Fruit fly (Drosophila melanogaster): ENCODE results near the gene CG42590.

Gene CG42590

DNA sequence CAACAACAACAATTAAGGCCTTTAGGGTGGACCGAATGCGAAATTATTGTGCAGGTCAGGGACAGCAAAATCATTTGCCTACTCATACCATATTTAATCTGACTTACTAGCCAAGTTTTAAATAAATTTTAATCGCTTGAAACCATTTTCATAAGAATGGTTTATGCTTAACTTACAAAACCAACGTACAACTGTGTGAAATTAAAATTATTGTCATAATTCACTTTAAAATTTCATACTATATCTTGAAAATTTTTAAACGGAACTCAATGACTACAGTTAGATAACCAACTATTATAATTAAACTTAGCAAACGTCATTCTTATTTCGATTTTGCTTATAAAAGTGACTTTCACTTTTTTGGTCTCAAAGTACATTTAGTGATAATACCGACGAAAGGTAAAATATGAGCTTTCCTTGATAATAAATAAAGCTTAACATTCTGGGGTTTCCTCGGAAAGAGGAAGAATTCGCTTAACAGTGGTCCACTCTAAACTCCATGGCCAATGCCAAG, 12.3 kb downstream of the CG42590 start (continued):
- TF ChIP-seq CG2875 (GFP tag; optimal IDR thresholded peaks at IDR 0.05) (peak; percentile 41), CG5953 (GFP tag; IDR thresholded peaks at IDR 0.05) (no peak), CG7786 (GFP tag; optimal IDR thresholded peaks at IDR 0.05) (no peak), nmo (GFP tag; optimal IDR thresholded peaks at IDR 0.05) (no peak), CG32532 (GFP tag; IDR thresholded peaks at IDR 0.05) (no peak; the same call in 1 of the 2 replicates), CG9876 (GFP tag; optimal IDR thresholded peaks at IDR 0.05) (no peak), CG9609 (GFP tag; optimal IDR thresholded peaks at IDR 0.05) (no peak), CG14710 (tag; optimal IDR thresholded peaks at IDR 0.05) (peak; percentile 17), ab (GFP tag; optimal IDR thresholded peaks at IDR 0.05) (no peak), CG10267 (tag; optimal IDR thresholded peaks at IDR 0.05) (peak; percentile 22), Six4 (GFP tag; optimal IDR thresholded peaks at IDR 0.05) (peak; percentile 27), Hr39 (optimal IDR thresholded peaks at IDR 0.05) (no peak), Fer2 (tag; optimal IDR thresholded peaks at IDR 0.05) (no peak), aop (GFP tag; IDR thresholded peaks at IDR 0.05) (no peak), shn (GFP tag; optimal IDR thresholded peaks at IDR 0.05) (no peak), CG30431 (GFP tag; optimal IDR thresholded peaks at IDR 0.05) (no peak), unpg (GFP tag; optimal IDR thresholded peaks at IDR 0.05) (peak; percentile 23), gro (GFP tag; optimal IDR thresholded peaks at IDR 0.05) (peak; percentile 45), Max (GFP tag; optimal IDR thresholded peaks at IDR 0.05) (peak; percentile 13), ems (GFP tag; optimal IDR thresholded peaks at IDR 0.05) (no peak), zfh1 (GFP tag; IDR thresholded peaks at IDR 0.05) (0 out of 3 replicates have a peak, but pooled peaks have one; percentile 23), BtbVII (GFP tag; optimal IDR thresholded peaks at IDR 0.05) (peak; percentile 57), CG11456 (GFP tag; IDR thresholded peaks at IDR 0.05) (no peak), CG8944 (GFP tag; optimal IDR thresholded peaks at IDR 0.05) (no peak), CG4328 (GFP tag; optimal IDR thresholded peaks at IDR 0.05) (no peak), gt (GFP tag; IDR thresholded peaks at IDR 0.05) (no peak), btn (GFP tag; optimal IDR thresholded peaks at IDR 0.05) (no peak), Eip74EF (GFP tag; optimal IDR thresholded peaks at IDR 0.05) (peak in 1 of 2 experiments; percentile 61), CG10431 (GFP tag; optimal IDR thresholded peaks at IDR 0.05) (no peak), ase (GFP tag; IDR thresholded peaks at IDR 0.05) (no peak), CG7357 (GFP tag; IDR thresholded peaks at IDR 0.05) (no peak), CG8388 (GFP tag; optimal IDR thresholded peaks at IDR 0.05) (no peak), lbe (GFP tag; optimal IDR thresholded peaks at IDR 0.05) (no peak), NC2α (GFP tag; optimal IDR thresholded peaks at IDR 0.05) (no peak), CG6689 (GFP tag; IDR thresholded peaks at IDR 0.05) (no peak), CG17361 (GFP tag; IDR thresholded peaks at IDR 0.05) (peak; percentile 73; the same call in 2 of the 3 replicates), hth (optimal IDR thresholded peaks at IDR 0.05) (no peak), CG13894 (tag; optimal IDR thresholded peaks at IDR 0.05) (peak; percentile 8), CG1647 (GFP tag; optimal IDR thresholded peaks at IDR 0.05) (no peak), CG18619 (GFP tag; optimal IDR thresholded peaks at IDR 0.05) (peak; percentile 34), ro (GFP tag; IDR thresholded peaks at IDR 0.05) (no peak), Gug (GFP tag; IDR thresholded peaks at IDR 0.05) (no peak), CG9215 (GFP tag; IDR thresholded peaks at IDR 0.05) (no peak), gsb (GFP tag; IDR thresholded peaks at IDR 0.05) (no peak), twi (tag; optimal IDR thresholded peaks at IDR 0.05) (no peak), Doc2 (GFP tag; IDR thresholded peaks at IDR 0.05) (no peak), CG10462 (GFP tag; optimal IDR thresholded peaks at IDR 0.05) (no peak), sr (GFP tag; IDR thresholded peaks at IDR 0.05) (no peak), CG8478 (optimal IDR thresholded peaks at IDR 0.05) (no peak), CG10979 (tag; optimal IDR thresholded peaks at IDR 0.05) (peak; percentile 34), cwo (GFP tag; optimal IDR thresholded peaks at IDR 0.05) (peak; percentile 40), GATAe (GFP tag; conservative IDR thresholded peaks at IDR 0.05) (no peak), lab (GFP tag; optimal IDR thresholded peaks at IDR 0.05) (peak; percentile 71)

Measured in whole organism, embryonic.